Worm (Caenorhabditis elegans) whole organism, L2 larva: ENCODE data around the gene srw-63.

Experiments used
- lin-39 ChIP-seq: fragments of 150-350 bp; optimal IDR thresholded peaks from 2 replicates; lab custom pipeline; 2014; ENCODE audit warnings: missing biosample characterization, missing genetic modification reagents, missing genetic modification characterization
- nhr-11 ChIP-seq: fragments of 150-350 bp; optimal IDR thresholded peaks from 2 replicates; lab custom pipeline; 2014; ENCODE audit warnings: missing biosample characterization, missing genetic modification characterization
- nhr-12 ChIP-seq: fragments of 150-350 bp; optimal IDR thresholded peaks from 2 replicates; lab custom pipeline; 2014; ENCODE audit warnings: missing biosample characterization, missing genetic modification characterization
- ztf-1 ChIP-seq: fragments of 200-800 bp; sonication (Bioruptor generic); conservative IDR thresholded peaks from 2 replicates; pipeline ENCODE4 v1.3.6; 2022; ENCODE audit warnings: missing genetic modification characterization, missing compliant biosample characterization
- ztf-4 ChIP-seq: fragments of 150-350 bp; optimal IDR thresholded peaks from 2 replicates; lab custom pipeline; 2014; ENCODE audit warnings: missing biosample characterization, missing genetic modification characterization

DNA sequence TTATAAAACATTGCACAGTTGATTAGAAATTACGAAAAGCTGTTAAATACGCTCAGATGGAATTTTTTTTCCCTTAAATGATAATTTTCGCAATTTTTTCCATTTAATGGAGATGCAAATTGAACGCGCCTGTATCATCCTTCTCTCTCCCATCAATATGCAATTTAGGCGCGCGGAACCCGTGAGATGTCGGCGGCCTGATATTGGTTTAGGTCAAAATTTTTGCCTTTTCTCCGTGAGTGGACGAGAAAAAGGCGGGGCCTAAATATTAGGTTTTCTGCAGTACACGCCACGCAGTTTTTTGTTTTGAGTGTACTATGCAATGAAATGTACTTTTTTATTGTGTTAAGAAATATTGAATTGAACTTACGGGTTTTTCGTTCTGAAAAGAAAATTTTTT is 25.9 kb downstream of the srw-63 start:
- TF ChIP-seq nhr-12 (tag; lab: Kevin White, UChicago) = no peak
- no peak for TF ChIP-seq lin-39 (tag; lab: Kevin White, UChicago)
- no peak for TF ChIP-seq ztf-1 (GFP tag; lab: Robert Waterston, UW)
- TF ChIP-seq nhr-11 (tag; lab: Kevin White, UChicago) = no peak
- no peak for TF ChIP-seq ztf-4 (tag; lab: Kevin White, UChicago)
